Fruit fly (Drosophila melanogaster) whole organism, embryonic: Measurements from ENCODE around the gene CG2875.

Experiments used
- Bdp1 ChIP-seq: fragments of 200-800 bp; sonication (Bioruptor generic); optimal IDR thresholded peaks from 3 replicates; lab custom pipeline; 2016; ENCODE audit warnings: missing biosample characterization, missing genetic modification characterization
- CG13624 ChIP-seq: fragments of 200-800 bp; sonication (Bioruptor generic); optimal IDR thresholded peaks from 2 replicates; lab custom pipeline; 2016; ENCODE audit warnings: missing biosample characterization, missing genetic modification characterization
- CG15514 ChIP-seq: fragments of 200-800 bp; sonication (Bioruptor generic); optimal IDR thresholded peaks from 3 replicates; lab custom pipeline; 2017; ENCODE audit warnings: missing biosample characterization, missing genetic modification characterization, mild to moderate bottlenecking, moderate library complexity, missing genetic modification reagents
- CG17359 ChIP-seq: fragments of 200-800 bp; sonication (Bioruptor generic); optimal IDR thresholded peaks from 3 replicates; lab custom pipeline; 2018; ENCODE audit warnings: missing biosample characterization, mild to moderate bottlenecking, missing genetic modification characterization, moderate library complexity
- CG2712 ChIP-seq: fragments of 200-800 bp; optimal IDR thresholded peaks from 3 replicates; lab custom pipeline; 2019; ENCODE audit warnings: missing biosample characterization, mild to moderate bottlenecking, missing genetic modification characterization, moderate library complexity
- CG5245 ChIP-seq: fragments of 200-800 bp; sonication (Bioruptor generic); optimal IDR thresholded peaks from 3 replicates; lab custom pipeline; 2016; ENCODE audit warnings: missing biosample characterization, missing genetic modification characterization
- CG9215 ChIP-seq: fragments of 200-800 bp; sonication (Bioruptor generic); IDR thresholded peaks from 2 replicates; pipeline ENCODE4 v1.3.6; 2022; ENCODE audit warnings: missing biosample characterization, missing genetic modification characterization
- Dref ChIP-seq: fragments of 200-800 bp; sonication (Bioruptor generic); IDR thresholded peaks from 2 replicates; pipeline ENCODE4 v1.3.6; 2022; ENCODE audit warnings: missing biosample characterization, missing genetic modification characterization
- Ets97D ChIP-seq: fragments of 200-800 bp; sonication (Bioruptor generic); optimal IDR thresholded peaks from 3 replicates; lab custom pipeline; 2016; ENCODE audit warnings: missing biosample characterization, missing genetic modification characterization
- Mes4 ChIP-seq: fragments of 200-800 bp; sonication (Bioruptor generic); optimal IDR thresholded peaks from 2 replicates; lab custom pipeline; 2016; ENCODE audit warnings: missing biosample characterization, missing genetic modification characterization
- bcd ChIP-seq: fragments of 200-800 bp; sonication (Bioruptor generic); optimal IDR thresholded peaks from 2 replicates; lab custom pipeline; 2017; ENCODE audit warnings: missing biosample characterization, mild to moderate bottlenecking, missing genetic modification characterization

- no peak for TF ChIP-seq CG2712 (tag; lab: Kevin White, UChicago)
- no peak for TF ChIP-seq bcd (GFP tag; lab: Kevin White, UChicago)
- TF ChIP-seq CG9215 (GFP tag; lab: Robert Waterston, UW) = no peak
- no peak for TF ChIP-seq CG15514 (GFP tag; lab: Kevin White, UChicago)
- no peak for TF ChIP-seq Dref (GFP tag; lab: Robert Waterston, UW)
- no peak for TF ChIP-seq CG17359 (tag; lab: Kevin White, UChicago)
- TF ChIP-seq CG5245 (GFP tag; lab: Kevin White, UChicago) = no peak
- TF ChIP-seq Mes4 (GFP tag; lab: Kevin White, UChicago) = no peak
- no peak for TF ChIP-seq CG13624 (GFP tag; lab: Kevin White, UChicago)
- TF ChIP-seq Ets97D (GFP tag; lab: Kevin White, UChicago) = no peak
- no peak for TF ChIP-seq Bdp1 (GFP tag; lab: Kevin White, UChicago)
These were observed 42.7 kb downstream of the CG2875 start for dm6 chrX:3530696-3531095.
